Worm (Caenorhabditis elegans) whole organism, L2 larva: ENCODE measurements around the gene cyp-33C1.

Experiments used
- lin-13 ChIP-seq: fragments of 150-350 bp; optimal IDR thresholded peaks from 2 replicates; lab custom pipeline; 2014; ENCODE audit warnings: missing biosample characterization, missing genetic modification reagents, missing genetic modification characterization
- mab-5 ChIP-seq: fragments of 150-350 bp; optimal IDR thresholded peaks from 2 replicates; lab custom pipeline; 2014; ENCODE audit warnings: missing biosample characterization, missing genetic modification characterization
- nhr-11 ChIP-seq: fragments of 150-350 bp; optimal IDR thresholded peaks from 2 replicates; lab custom pipeline; 2014; ENCODE audit warnings: missing biosample characterization, missing genetic modification characterization
- unc-55 ChIP-seq: fragments of 150-350 bp; sonication (generic microtip); optimal IDR thresholded peaks from 3 replicates; lab custom pipeline; 2014; ENCODE audit warnings: missing biosample characterization, missing genetic modification reagents, missing genetic modification characterization
- unc-62 ChIP-seq: fragments of 150-350 bp; optimal IDR thresholded peaks from 2 replicates; lab custom pipeline; 2014; ENCODE audit warnings: missing biosample characterization, missing genetic modification reagents, missing genetic modification characterization

DNA sequence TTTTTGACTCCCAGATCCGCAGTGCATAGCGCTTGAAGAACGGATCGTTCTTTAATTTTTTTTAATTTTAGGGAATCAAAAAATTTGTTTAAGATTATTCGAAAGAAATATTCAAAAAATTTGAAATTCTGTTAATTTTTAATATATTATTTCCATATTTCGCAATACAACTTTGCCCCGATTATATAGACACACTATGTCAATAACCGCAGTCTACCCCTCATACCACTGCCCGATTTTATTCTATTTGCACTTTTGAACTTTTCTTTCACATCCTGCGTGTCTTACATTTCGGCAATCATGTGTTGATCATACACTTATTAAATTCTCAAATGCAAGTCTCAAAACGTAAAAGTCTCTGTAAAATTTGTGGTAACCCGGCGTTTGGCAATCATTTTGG, 39.5 kb downstream of the cyp-33C1 start, which contains the start of gene nhr-56:
- TF ChIP-seq mab-5 (tag; lab: Kevin White, UChicago) (no peak), nhr-11 (tag; lab: Kevin White, UChicago) (no peak), lin-13 (GFP tag; lab: Kevin White, UChicago) (no peak), unc-62 (no peak), unc-55 (no peak)
